Fruit fly (Drosophila melanogaster): ENCODE data around the gene PCNA2.

DNA sequence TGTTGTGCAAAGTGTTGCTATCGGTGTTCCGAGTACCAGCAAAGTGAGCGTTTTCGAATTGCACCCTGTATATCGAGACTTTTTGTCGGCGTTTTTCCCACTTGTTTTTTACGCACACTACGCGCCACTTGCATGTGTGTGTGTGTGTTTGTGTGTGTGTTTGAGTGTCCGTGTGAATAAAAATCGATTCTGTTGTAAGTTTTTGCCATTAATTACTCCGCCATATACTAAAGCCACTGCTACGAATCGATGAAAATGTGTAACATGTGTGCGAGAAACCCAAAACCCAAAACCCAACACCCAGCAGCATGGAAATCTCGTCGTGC is 3.5 kb upstream of the PCNA2 start:
- TF ChIP-seq Hr39 (GFP tag; optimal IDR thresholded peaks at IDR 0.05) (no peak), Hr38 (GFP tag; optimal IDR thresholded peaks at IDR 0.05) (no peak), Eip78C (GFP tag) (no peak), topi (GFP tag; optimal IDR thresholded peaks at IDR 0.05) (no peak), salr (GFP tag; optimal IDR thresholded peaks at IDR 0.05) (no peak), CG32006 (GFP tag; optimal IDR thresholded peaks at IDR 0.05) (peak; percentile 29), CG3032 (tag; optimal IDR thresholded peaks at IDR 0.05) (no peak)

All from whole organism, prepupa.